Worm (Caenorhabditis elegans): ENCODE results near the gene cct-7.
A peak's percentile ranks its signal among the peaks of the same experiment; 100 is the strongest.

Gene cct-7

ce11 chrV:1871768-1872296 is at the start of gene cct-7, which contains the start of gene T10B5.4:
cct-7 (plus strand) TSS chrV:1872246.
T10B5.4 (minus strand) TSS chrV:1871807.
- no peak for TF ChIP-seq nhr-76 (tag; optimal IDR thresholded peaks at IDR 0.05)
- peak; percentile 50 for TF ChIP-seq nhr-23 (tag; optimal IDR thresholded peaks at IDR 0.05)
- no peak for TF ChIP-seq fos-1 (tag; optimal IDR thresholded peaks at IDR 0.05)
- TF ChIP-seq lin-39 (tag; optimal IDR thresholded peaks at IDR 0.05), result peak; percentile 97
- TF ChIP-seq nhr-12 (tag; optimal IDR thresholded peaks at IDR 0.05), result no peak
- peak; percentile 59 for TF ChIP-seq egl-5 (tag; optimal IDR thresholded peaks at IDR 0.05)
- TF ChIP-seq nhr-28 (tag; optimal IDR thresholded peaks at IDR 0.05), result no peak
- TF ChIP-seq ztf-4 (tag; optimal IDR thresholded peaks at IDR 0.05), result peak; percentile 21
- no peak for TF ChIP-seq ceh-82 (tag; optimal IDR thresholded peaks at IDR 0.05)
- TF ChIP-seq egl-27 (tag; optimal IDR thresholded peaks at IDR 0.05), result peak; percentile 65
- no peak for TF ChIP-seq sea-2 (GFP tag; optimal IDR thresholded peaks at IDR 0.05)
- peak; percentile 87 for TF ChIP-seq pha-4 (tag; optimal IDR thresholded peaks at IDR 0.05)
- peak; percentile 70 for TF ChIP-seq ama-1 (optimal IDR thresholded peaks at IDR 0.05)
- TF ChIP-seq jun-1 (tag; optimal IDR thresholded peaks at IDR 0.05), result peak; percentile 79
- no peak for TF ChIP-seq ztf-11 (tag; optimal IDR thresholded peaks at IDR 0.05)
- TF ChIP-seq nhr-237 (tag; optimal IDR thresholded peaks at IDR 0.05), result no peak
- peak; percentile 54 for TF ChIP-seq skn-1 (tag; optimal IDR thresholded peaks at IDR 0.05)
- peak; percentile 57 for TF ChIP-seq ceh-28 (tag; optimal IDR thresholded peaks at IDR 0.05)
- TF ChIP-seq R02D3.7 (tag; optimal IDR thresholded peaks at IDR 0.05), result peak; percentile 54
- TF ChIP-seq elt-2 (tag; optimal IDR thresholded peaks at IDR 0.05), result peak; percentile 62
- TF ChIP-seq aly-2 (tag; optimal IDR thresholded peaks at IDR 0.05), result no peak
- peak; percentile 88 for TF ChIP-seq snpc-4 (tag; optimal IDR thresholded peaks at IDR 0.05)
- TF ChIP-seq nhr-67 (tag; optimal IDR thresholded peaks at IDR 0.05), result no peak
- TF ChIP-seq tbx-2 (tag; optimal IDR thresholded peaks at IDR 0.05), result peak; percentile 52
- TF ChIP-seq hmg-11 (tag; optimal IDR thresholded peaks at IDR 0.05), result peak; percentile 89
- no peak for TF ChIP-seq unc-39 (tag; optimal IDR thresholded peaks at IDR 0.05)
- no peak for TF ChIP-seq ceh-16 (tag; optimal IDR thresholded peaks at IDR 0.05)
- TF ChIP-seq fkh-2 (tag; optimal IDR thresholded peaks at IDR 0.05), result no peak
- peak; percentile 23 for TF ChIP-seq elt-1 (tag; optimal IDR thresholded peaks at IDR 0.05)
- peak; percentile 43 for TF ChIP-seq pqm-1 (tag; optimal IDR thresholded peaks at IDR 0.05)
- TF ChIP-seq lin-15B (tag; optimal IDR thresholded peaks at IDR 0.05), result peak; percentile 98
- TF ChIP-seq ceh-9 (tag; optimal IDR thresholded peaks at IDR 0.05), result no peak
- TF ChIP-seq lsy-12 (tag; optimal IDR thresholded peaks at IDR 0.05), result peak; percentile 77
- TF ChIP-seq nhr-11 (tag; optimal IDR thresholded peaks at IDR 0.05), result peak; percentile 89
- no peak for TF ChIP-seq eor-1 (tag; optimal IDR thresholded peaks at IDR 0.05)
- TF ChIP-seq mdl-1 (tag; optimal IDR thresholded peaks at IDR 0.05), result no peak
- no peak for TF ChIP-seq zag-1 (tag; optimal IDR thresholded peaks at IDR 0.05)
- peak; percentile 49 for TF ChIP-seq nhr-43 (tag; optimal IDR thresholded peaks at IDR 0.05; ENCODE audit: poor library complexity, severe bottlenecking)
- TF ChIP-seq nfya-1 (tag; optimal IDR thresholded peaks at IDR 0.05; ENCODE audit: insufficient read depth), result peak; percentile 94
- TF ChIP-seq elt-3 (tag; optimal IDR thresholded peaks at IDR 0.05), result no peak
- peak; percentile 37 for TF ChIP-seq unc-62 (GFP tag; optimal IDR thresholded peaks at IDR 0.05)
- TF ChIP-seq nhr-25 (tag; optimal IDR thresholded peaks at IDR 0.05), result peak; percentile 60
- peak; percentile 97 for TF ChIP-seq fkh-10 (GFP tag; optimal IDR thresholded peaks at IDR 0.05)
- TF ChIP-seq nhr-77 (tag; optimal IDR thresholded peaks at IDR 0.05), result no peak
- TF ChIP-seq daf-12 (tag; optimal IDR thresholded peaks at IDR 0.05), result no peak
- TF ChIP-seq ZK546.5 (tag; optimal IDR thresholded peaks at IDR 0.05), result no peak
- no peak for TF ChIP-seq mml-1 (tag; optimal IDR thresholded peaks at IDR 0.05)
